Worm (Caenorhabditis elegans) whole organism, L1 larva: ENCODE measurements around the gene klf-3.

Experiments used
- egl-27 ChIP-seq, 2 experiments: fragments of 150-350 bp in 1 of 2; sonication (generic microtip); optimal IDR thresholded peaks; 3 replicates each; lab custom pipeline; 2017 to 2018; ENCODE audit warnings: missing biosample characterization in 2 of 2, missing genetic modification characterization in 2 of 2, missing genetic modification reagents in 2 of 2
- elt-3 ChIP-seq, 6 experiments: fragments of 150-350 bp in 1 of 6; sonication (generic microtip); optimal IDR thresholded peaks; 2 replicates each; lab custom pipeline; 2017 to 2018; ENCODE audit warnings: missing biosample characterization in 6 of 6, missing genetic modification characterization in 6 of 6, inconsistent platforms in 1 of 6
- fkh-10 ChIP-seq: sonication (generic microtip); optimal IDR thresholded peaks from 2 replicates; lab custom pipeline; 2017; ENCODE audit warnings: missing biosample characterization, missing genetic modification reagents, missing genetic modification characterization
- hpl-2 ChIP-seq: fragments of 150-350 bp; optimal IDR thresholded peaks from 2 replicates; lab custom pipeline; 2014; ENCODE audit warnings: missing biosample characterization, missing genetic modification reagents, missing genetic modification characterization
- lin-15B ChIP-seq: fragments of 150-350 bp; sonication (generic microtip); optimal IDR thresholded peaks from 3 replicates; lab custom pipeline; 2014; ENCODE audit warnings: missing biosample characterization, missing genetic modification characterization
- lin-35 ChIP-seq, 2 experiments: fragments of 150-350 bp; optimal IDR thresholded peaks; 2 replicates each; lab custom pipeline; 2014; ENCODE audit warnings: missing biosample characterization in 2 of 2, missing genetic modification characterization in 2 of 2, missing genetic modification reagents in 2 of 2
- nhr-12 ChIP-seq: sonication (generic microtip); optimal IDR thresholded peaks from 2 replicates; lab custom pipeline; 2017; ENCODE audit warnings: missing biosample characterization, missing genetic modification characterization
- nhr-237 ChIP-seq: fragments of 150-350 bp; optimal IDR thresholded peaks from 2 replicates; lab custom pipeline; 2014; ENCODE audit warnings: missing biosample characterization, missing genetic modification characterization
- nhr-47 ChIP-seq: sonication (generic microtip); optimal IDR thresholded peaks from 2 replicates; lab custom pipeline; 2016; ENCODE audit warnings: mild to moderate bottlenecking, missing genetic modification characterization, moderate library complexity, missing compliant biosample characterization

DNA sequence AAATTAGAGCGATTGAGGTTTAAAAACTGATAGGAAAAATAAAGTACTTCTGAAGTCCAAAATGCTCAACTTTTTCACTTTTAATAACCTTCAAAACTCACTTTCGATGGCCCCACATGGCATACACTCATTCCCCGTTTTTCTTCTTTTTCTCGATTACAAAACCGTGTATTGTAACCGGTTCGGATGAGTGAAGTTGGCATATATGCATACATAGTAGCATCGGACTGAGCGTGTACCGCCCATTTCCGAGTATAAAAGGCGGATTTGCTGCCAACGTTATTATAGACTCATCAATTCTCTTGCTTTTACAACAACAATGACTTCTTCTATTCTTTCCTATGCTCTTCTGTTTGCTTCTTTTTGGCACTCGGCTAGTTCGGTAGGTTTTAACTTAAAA is 33.9 kb upstream of the klf-3 start, which contains the start of gene C56C10.4:
- no peak for TF ChIP-seq hpl-2
- no peak for TF ChIP-seq fkh-10 (GFP tag; lab: Kevin White, UChicago)
- no peak for TF ChIP-seq lin-15B
- TF ChIP-seq nhr-47 (tag; lab: Kevin White, UChicago), result no peak
- TF ChIP-seq egl-27 (tag; optimal IDR thresholded peaks at IDR 0.05; lab: Kevin White, UChicago), result no peak
- no peak for TF ChIP-seq lin-35 (GFP tag; optimal IDR thresholded peaks at IDR 0.05; lab: Kevin White, UChicago)
- TF ChIP-seq nhr-12, result no peak
- TF ChIP-seq elt-3 (tag; optimal IDR thresholded peaks at IDR 0.05; lab: Kevin White, UChicago), result no peak
- TF ChIP-seq nhr-237 (tag; lab: Kevin White, UChicago), result no peak
